Worm (Caenorhabditis elegans) whole organism, L4 larva: ENCODE results near the gene T21C12.8.

Source experiments
- D1046.2 ChIP-seq: fragments of 200-800 bp; sonication (Bioruptor generic); IDR thresholded peaks from 2 replicates; pipeline ENCODE4 v1.3.6; 2022; ENCODE audit warnings: missing genetic modification characterization, missing compliant biosample characterization
- F10B5.3 ChIP-seq: sonication (generic microtip); optimal IDR thresholded peaks from 2 replicates; lab custom pipeline; 2016; ENCODE audit warnings: mild to moderate bottlenecking, missing genetic modification characterization, missing compliant biosample characterization
- F37D6.2 ChIP-seq: sonication (generic microtip); optimal IDR thresholded peaks from 2 replicates; lab custom pipeline; 2016; ENCODE audit warnings: mild to moderate bottlenecking, missing genetic modification characterization, missing compliant biosample characterization
- F44E2.7 ChIP-seq: fragments of 200-800 bp; sonication (Bioruptor generic); IDR thresholded peaks from 2 replicates; pipeline ENCODE4 v2.1.2; 2022; ENCODE audit warnings: missing genetic modification characterization, missing compliant biosample characterization
- T20F7.1 ChIP-seq: fragments of 200-800 bp; sonication (Bioruptor generic); optimal IDR thresholded peaks from 2 replicates; lab custom pipeline; 2018; ENCODE audit warnings: mild to moderate bottlenecking, missing genetic modification characterization, missing compliant biosample characterization
- ceh-28 ChIP-seq: fragments of 150-350 bp; optimal IDR thresholded peaks from 2 replicates; lab custom pipeline; 2014; ENCODE audit warnings: missing biosample characterization, missing genetic modification reagents, missing genetic modification characterization
- ceh-32 ChIP-seq: sonication (generic microtip); optimal IDR thresholded peaks from 2 replicates; lab custom pipeline; 2016; ENCODE audit warnings: mild to moderate bottlenecking, missing genetic modification characterization, missing compliant biosample characterization; ENCODE audit not compliant: poor library complexity
- ces-1 ChIP-seq: fragments of 150-350 bp; sonication (generic microtip); optimal IDR thresholded peaks from 4 replicates; lab custom pipeline; 2014; ENCODE audit warnings: missing biosample characterization, missing genetic modification reagents, missing genetic modification characterization
- ctbp-1 ChIP-seq: fragments of 200-800 bp; sonication (Bioruptor generic); IDR thresholded peaks from 2 replicates; pipeline ENCODE4 v1.3.6; 2022; ENCODE audit warnings: missing genetic modification reagents, missing genetic modification characterization, missing compliant biosample characterization
- daf-8 ChIP-seq: fragments of 200-800 bp; sonication (Bioruptor generic); IDR thresholded peaks from 2 replicates; pipeline ENCODE4 v1.3.6; 2022; ENCODE audit warnings: missing genetic modification characterization, missing compliant biosample characterization
- dmd-8 ChIP-seq: fragments of 200-800 bp; sonication (Bioruptor generic); IDR thresholded peaks from 2 replicates; pipeline ENCODE4 v1.3.6; 2022; ENCODE audit warnings: missing genetic modification characterization, missing compliant biosample characterization
- dpl-1 ChIP-seq: fragments of 150-350 bp; optimal IDR thresholded peaks from 2 replicates; lab custom pipeline; 2014; ENCODE audit warnings: missing biosample characterization, missing genetic modification reagents, missing genetic modification characterization
- dve-1 ChIP-seq: sonication (generic microtip); optimal IDR thresholded peaks from 2 replicates; lab custom pipeline; 2017; ENCODE audit warnings: antibody characterized with exemption, mild to moderate bottlenecking, missing genetic modification characterization, missing compliant biosample characterization; ENCODE audit not compliant: insufficient read depth
- egl-27 ChIP-seq: sonication (generic microtip); optimal IDR thresholded peaks from 3 replicates; lab custom pipeline; 2017; ENCODE audit warnings: missing biosample characterization, missing genetic modification reagents, missing genetic modification characterization
- fkh-10 ChIP-seq: fragments of 150-350 bp; optimal IDR thresholded peaks from 2 replicates; lab custom pipeline; 2014; ENCODE audit warnings: missing biosample characterization, missing genetic modification reagents, missing genetic modification characterization
- gei-8 ChIP-seq: fragments of 200-800 bp; sonication (Bioruptor generic); optimal IDR thresholded peaks from 2 replicates; lab custom pipeline; 2018; ENCODE audit warnings: mild to moderate bottlenecking, missing genetic modification characterization, missing compliant biosample characterization
- hif-1 ChIP-seq, 2 experiments: sonication (generic microtip); optimal IDR thresholded peaks; 2 replicates each; lab custom pipeline; 2016 to 2017; ENCODE audit warnings: missing compliant biosample characterization in 2 of 2, missing genetic modification characterization in 2 of 2, missing genetic modification reagents in 2 of 2, missing genotype in 2 of 2, mild to moderate bottlenecking in 1 of 2
- hlh-11 ChIP-seq: fragments of 200-800 bp; sonication (Bioruptor generic); optimal IDR thresholded peaks from 2 replicates; lab custom pipeline; 2018; ENCODE audit warnings: mild to moderate bottlenecking, missing genetic modification characterization, missing compliant biosample characterization
- hlh-30 ChIP-seq: sonication (generic microtip); optimal IDR thresholded peaks from 2 replicates; lab custom pipeline; 2017; ENCODE audit warnings: antibody characterized with exemption, mild to moderate bottlenecking, missing genetic modification characterization, missing compliant biosample characterization; ENCODE audit not compliant: insufficient read depth
- hmg-1.1 ChIP-seq: fragments of 200-800 bp; sonication (Bioruptor generic); IDR thresholded peaks from 2 replicates; pipeline ENCODE4 v1.3.6; 2022; ENCODE audit warnings: missing genetic modification reagents, missing genetic modification characterization, missing compliant biosample characterization
- lin-1 ChIP-seq: fragments of 200-800 bp; sonication (Bioruptor generic); IDR thresholded peaks from 2 replicates; pipeline ENCODE4 v1.3.6; 2022; ENCODE audit warnings: missing genetic modification reagents, missing genetic modification characterization, missing compliant biosample characterization
- lin-15B ChIP-seq: fragments of 150-350 bp; sonication (generic microtip); optimal IDR thresholded peaks from 3 replicates; lab custom pipeline; 2014; ENCODE audit warnings: missing biosample characterization, missing genetic modification characterization
- lin-38 ChIP-seq: fragments of 200-800 bp; sonication (Bioruptor generic); IDR thresholded peaks from 2 replicates; pipeline ENCODE4 v1.3.6; 2022; ENCODE audit warnings: missing genetic modification reagents, missing genetic modification characterization, missing compliant biosample characterization
- lsy-2 ChIP-seq, 2 experiments: fragments of 150-350 bp in 1 of 2; sonication (generic microtip) in 1 of 2; optimal IDR thresholded peaks; 2 replicates each; lab custom pipeline; 2014 to 2017; ENCODE audit warnings: missing biosample characterization in 2 of 2, missing genetic modification characterization in 2 of 2
- mep-1 ChIP-seq: fragments of 150-350 bp; sonication (generic microtip); optimal IDR thresholded peaks from 3 replicates; lab custom pipeline; 2014; ENCODE audit warnings: missing biosample characterization, missing genetic modification characterization
- mes-2 ChIP-seq: sonication (generic microtip); optimal IDR thresholded peaks from 2 replicates; lab custom pipeline; 2016; ENCODE audit warnings: missing genotype, mild to moderate bottlenecking, missing genetic modification characterization, missing compliant biosample characterization; ENCODE audit not compliant: poor library complexity, severe bottlenecking
- mxl-3 ChIP-seq: fragments of 200-800 bp; sonication (Bioruptor generic); optimal IDR thresholded peaks from 2 replicates; lab custom pipeline; 2018; ENCODE audit warnings: mild to moderate bottlenecking, missing genetic modification characterization, missing compliant biosample characterization
- nhr-102 ChIP-seq: sonication (generic microtip); optimal IDR thresholded peaks from 2 replicates; lab custom pipeline; 2016; ENCODE audit warnings: mild to moderate bottlenecking, missing genetic modification characterization, moderate library complexity, missing compliant biosample characterization
- nhr-11 ChIP-seq: fragments of 150-350 bp; optimal IDR thresholded peaks from 2 replicates; lab custom pipeline; 2014; ENCODE audit warnings: missing biosample characterization, missing genetic modification characterization
- nhr-25 ChIP-seq: sonication (generic microtip); optimal IDR thresholded peaks from 2 replicates; lab custom pipeline; 2017; ENCODE audit warnings: missing genetic modification characterization, mild to moderate bottlenecking, missing compliant biosample characterization, antibody characterized with exemption, moderate library complexity, borderline replicate concordance; ENCODE audit not compliant: insufficient read depth
- nhr-28 ChIP-seq: fragments of 150-350 bp; optimal IDR thresholded peaks from 2 replicates; lab custom pipeline; 2014; ENCODE audit warnings: missing biosample characterization, missing genetic modification characterization
- nhr-42 ChIP-seq: fragments of 200-800 bp; sonication (Bioruptor generic); IDR thresholded peaks from 2 replicates; pipeline ENCODE4 v1.3.6; 2022; ENCODE audit warnings: missing genetic modification characterization, missing compliant biosample characterization
- nhr-76 ChIP-seq: fragments of 150-350 bp; optimal IDR thresholded peaks from 2 replicates; lab custom pipeline; 2014; ENCODE audit warnings: missing biosample characterization, missing genetic modification characterization
- nhr-77 ChIP-seq: fragments of 150-350 bp; optimal IDR thresholded peaks from 2 replicates; lab custom pipeline; 2014; ENCODE audit warnings: missing biosample characterization, missing genetic modification characterization
- php-3 ChIP-seq: fragments of 200-800 bp; sonication (Bioruptor generic); IDR thresholded peaks from 2 replicates; pipeline ENCODE4 v1.3.6; 2022; ENCODE audit warnings: missing genetic modification reagents, missing genetic modification characterization, missing compliant biosample characterization
- rbr-2 ChIP-seq: sonication (generic microtip); optimal IDR thresholded peaks from 2 replicates; lab custom pipeline; 2016; ENCODE audit warnings: missing genotype, missing genetic modification characterization, missing compliant biosample characterization
- saeg-2 ChIP-seq: fragments of 200-800 bp; sonication (Bioruptor generic); IDR thresholded peaks from 2 replicates; pipeline ENCODE4 v1.3.6; 2022; ENCODE audit warnings: missing genetic modification reagents, missing genetic modification characterization, missing compliant biosample characterization
- sdz-12 ChIP-seq: fragments of 200-800 bp; sonication (Bioruptor generic); optimal IDR thresholded peaks from 2 replicates; lab custom pipeline; 2018; ENCODE audit warnings: mild to moderate bottlenecking, missing genetic modification characterization, missing compliant biosample characterization
- tra-1 ChIP-seq: fragments of 200-800 bp; sonication (Bioruptor generic); IDR thresholded peaks from 2 replicates; pipeline ENCODE4 v1.3.6; 2022; ENCODE audit warnings: missing genetic modification reagents, missing genetic modification characterization, missing compliant biosample characterization
- unc-39 ChIP-seq: sonication (generic microtip); optimal IDR thresholded peaks from 2 replicates; lab custom pipeline; 2017; ENCODE audit warnings: missing biosample characterization, missing genetic modification characterization
- unc-62 ChIP-seq, 3 experiments: fragments of 150-350 bp in 1 of 3; sonication (generic microtip); optimal IDR thresholded peaks in 2 of 3; peaks in 1 of 3; 1 replicate in 1 of 3; 2 replicates in 2 of 3; lab custom pipeline; 2014 to 2017; ENCODE audit warnings: missing biosample characterization in 3 of 3, missing genetic modification characterization in 3 of 3, missing genetic modification reagents in 3 of 3, missing genotype in 1 of 3
- vab-7 ChIP-seq: fragments of 200-800 bp; sonication (Bioruptor generic); IDR thresholded peaks from 2 replicates; pipeline ENCODE4 v1.3.6; 2022; ENCODE audit warnings: missing genetic modification reagents, missing genetic modification characterization, missing compliant biosample characterization
- zip-11 ChIP-seq: fragments of 200-800 bp; sonication (Bioruptor generic); IDR thresholded peaks from 2 replicates; pipeline ENCODE4 v1.3.6; 2022; ENCODE audit warnings: missing genetic modification characterization, missing compliant biosample characterization
- zip-2 ChIP-seq: fragments of 150-350 bp; optimal IDR thresholded peaks from 2 replicates; lab custom pipeline; 2014; ENCODE audit warnings: missing biosample characterization, missing genetic modification characterization
- ztf-7 ChIP-seq: fragments of 150-350 bp; optimal IDR thresholded peaks from 2 replicates; lab custom pipeline; 2014; ENCODE audit warnings: missing biosample characterization, missing genetic modification characterization

Gene T21C12.8

DNA sequence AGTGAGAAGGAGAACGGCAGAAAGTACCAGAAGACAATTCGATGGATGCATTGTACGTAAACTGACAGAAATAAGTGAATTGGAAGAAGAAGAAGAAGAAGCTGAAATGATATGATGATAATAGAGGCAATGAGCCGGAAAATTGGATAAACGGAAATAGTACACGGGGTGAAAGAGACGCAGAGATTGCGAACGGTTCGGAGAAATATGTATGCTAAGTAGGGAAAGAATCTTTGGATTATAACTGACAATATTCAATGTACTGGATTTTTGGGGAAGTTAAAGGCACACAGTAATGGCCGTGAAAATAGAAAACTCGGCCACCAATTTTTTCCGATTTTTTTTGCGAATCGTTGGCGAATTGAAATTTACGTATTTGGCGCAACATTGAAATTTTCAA lies 22.5 kb upstream of the T21C12.8 start, which contains the start of gene Y45F3A.4:
Y45F3A.4 (minus strand) TSS at position 101 of the 400 bp plus-strand sequence.
- TF ChIP-seq nhr-42 (GFP tag; lab: Robert Waterston, UW) (no peak), F10B5.3 (tag; lab: Kevin White, UChicago) (no peak), hmg-1.1 (GFP tag; lab: Robert Waterston, UW) (no peak), nhr-76 (no peak), zip-2 (tag; lab: Kevin White, UChicago) (no peak), tra-1 (0 out of 2 replicates have a peak, but pooled peaks have one; percentile 8)

- TF ChIP-seq unc-39 (tag; lab: Kevin White, UChicago) (no peak), nhr-11 (tag; lab: Kevin White, UChicago) (no peak), lin-15B (tag; lab: Kevin White, UChicago) (no peak), saeg-2 (GFP tag; lab: Robert Waterston, UW) (no peak), ctbp-1 (GFP tag; lab: Robert Waterston, UW) (no peak), daf-8 (GFP tag; lab: Robert Waterston, UW) (no peak), ceh-32 (tag; lab: Kevin White, UChicago) (no peak), zip-11 (GFP tag; lab: Robert Waterston, UW) (no peak), ces-1 (GFP tag; lab: Kevin White, UChicago) (no peak), rbr-2 (tag; lab: Kevin White, UChicago) (no peak), fkh-10 (GFP tag; lab: Kevin White, UChicago) (no peak), F44E2.7 (GFP tag; lab: Robert Waterston, UW) (no peak)
Measured at ce11 chrIII:10569246-10569645, 16.4 kb upstream of the T21C12.8 start.

DNA sequence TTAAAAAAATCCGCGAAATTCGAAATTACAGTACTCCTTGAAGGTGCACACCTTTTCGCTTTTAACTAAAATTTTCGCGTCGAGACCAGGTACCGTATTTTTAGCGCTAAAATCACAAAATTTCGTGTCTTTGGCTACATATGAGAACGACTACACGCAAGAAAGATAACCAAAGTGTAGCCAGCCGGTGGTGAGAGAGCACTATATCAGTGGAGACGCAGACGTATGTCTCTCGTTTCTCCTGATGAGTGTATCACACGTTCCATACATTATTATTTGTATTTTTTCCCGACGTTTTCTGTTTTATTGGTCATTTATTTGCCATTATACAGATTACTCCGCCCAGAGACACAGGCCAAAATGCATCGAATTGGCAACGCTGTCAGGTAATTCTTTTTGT lies 13.1 kb upstream of the T21C12.8 start, which contains the start of gene acdh-11:
acdh-11 (plus strand) TSS at position 333 of the 400 bp plus-strand sequence.
- TF ChIP-seq ctbp-1 (GFP tag; lab: Robert Waterston, UW) (no peak), unc-62 (GFP tag; optimal IDR thresholded peaks at IDR 0.05 in 1 of 2; lab: Kevin White, UChicago) (no peak), unc-62 (tag; optimal IDR thresholded peaks at IDR 0.05; lab: Kevin White, UChicago) (no peak), lin-38 (no peak), nhr-102 (peak; percentile 35), hlh-11 (peak; percentile 79), dmd-8 (no peak), hif-1 (tag; optimal IDR thresholded peaks at IDR 0.05; lab: Kevin White, UChicago) (peak in 1 of 2 experiments; percentile 2), egl-27 (tag; lab: Kevin White, UChicago) (no peak), nhr-25 (no peak), ces-1 (GFP tag; lab: Kevin White, UChicago) (no peak), nhr-77 (tag; lab: Kevin White, UChicago) (peak; percentile 14), dve-1 (tag; lab: Kevin White, UChicago) (peak; percentile 65), dpl-1 (no peak), php-3 (GFP tag; lab: Robert Waterston, UW) (peak; percentile 36; the same call in 1 of the 2 replicates), mep-1 (peak; percentile 28), T20F7.1 (GFP tag; lab: Kevin White, UChicago) (no peak), sdz-12 (no peak), zip-2 (tag; lab: Kevin White, UChicago) (no peak), nhr-42 (GFP tag; lab: Robert Waterston, UW) (no peak), gei-8 (GFP tag; lab: Kevin White, UChicago) (no peak), F37D6.2 (no peak), F44E2.7 (GFP tag; lab: Robert Waterston, UW) (no peak), ceh-28 (tag; lab: Kevin White, UChicago) (no peak), ztf-7 (tag; lab: Kevin White, UChicago) (no peak), mes-2 (tag; lab: Kevin White, UChicago) (peak; percentile 26), D1046.2 (GFP tag; lab: Robert Waterston, UW) (no peak), lsy-2 (tag; optimal IDR thresholded peaks at IDR 0.05; lab: Kevin White, UChicago) (peak in 1 of 2 experiments; percentile 51), nhr-28 (tag; lab: Kevin White, UChicago) (peak; percentile 98), lin-1 (GFP tag; lab: Robert Waterston, UW) (no peak), vab-7 (GFP tag; lab: Robert Waterston, UW) (no peak), mxl-3 (peak; percentile 55), ceh-32 (tag; lab: Kevin White, UChicago) (no peak), nhr-11 (tag; lab: Kevin White, UChicago) (peak; percentile 11), hlh-30 (tag; lab: Kevin White, UChicago) (peak; percentile 56)
